Worm (Caenorhabditis elegans) whole organism, young adult: ENCODE data around the gene T05C12.1.

Source experiments
- C06A6.2 ChIP-seq: fragments of 200-800 bp; sonication (Bioruptor generic); conservative IDR thresholded peaks from 2 replicates; pipeline ENCODE4 v1.3.6; 2022; ENCODE audit warnings: missing genetic modification characterization, missing compliant biosample characterization
- C17E4.6 ChIP-seq: fragments of 200-800 bp; sonication (Bioruptor generic); IDR thresholded peaks from 2 replicates; pipeline ENCODE4 v1.3.6; 2022; ENCODE audit warnings: missing genetic modification reagents, missing genetic modification characterization, missing compliant biosample characterization
- D2030.7 ChIP-seq: fragments of 200-800 bp; sonication (Bioruptor generic); IDR thresholded peaks from 2 replicates; pipeline ENCODE4 v1.3.6; 2022; ENCODE audit warnings: missing genetic modification reagents, missing genetic modification characterization, missing compliant biosample characterization
- F10E7.11 ChIP-seq: sonication (generic microtip); optimal IDR thresholded peaks from 2 replicates; lab custom pipeline; 2017; ENCODE audit warnings: mild to moderate bottlenecking, missing genetic modification characterization, moderate library complexity, missing compliant biosample characterization
- F23B12.7 ChIP-seq: sonication (generic microtip); optimal IDR thresholded peaks from 2 replicates; lab custom pipeline; 2017; ENCODE audit warnings: missing genetic modification characterization, mild to moderate bottlenecking, missing compliant biosample characterization, antibody characterized with exemption, moderate library complexity; ENCODE audit not compliant: insufficient read depth
- F37B4.10 ChIP-seq: fragments of 200-800 bp; sonication (Bioruptor generic); IDR thresholded peaks from 2 replicates; pipeline ENCODE4 v1.3.6; 2022; ENCODE audit warnings: missing genetic modification characterization, missing compliant biosample characterization
- F52B5.7 ChIP-seq: sonication (generic microtip); optimal IDR thresholded peaks from 2 replicates; lab custom pipeline; 2016; ENCODE audit warnings: mild to moderate bottlenecking, missing genetic modification characterization, missing compliant biosample characterization
- K12H6.12 ChIP-seq: fragments of 200-800 bp; sonication (Bioruptor generic); optimal IDR thresholded peaks from 2 replicates; lab custom pipeline; 2018; ENCODE audit warnings: mild to moderate bottlenecking, missing genetic modification characterization, missing compliant biosample characterization
- Y53G8AR.9 ChIP-seq: fragments of 200-800 bp; sonication (Bioruptor generic); conservative IDR thresholded peaks from 2 replicates; pipeline ENCODE4 v1.3.6; 2022; ENCODE audit warnings: missing genetic modification reagents, missing genetic modification characterization, missing compliant biosample characterization
- akir-1 ChIP-seq: fragments of 200-800 bp; sonication (Bioruptor generic); optimal IDR thresholded peaks from 2 replicates; lab custom pipeline; 2018; ENCODE audit warnings: mild to moderate bottlenecking, missing genetic modification characterization, moderate library complexity, missing compliant biosample characterization
- atf-7 ChIP-seq: sonication (generic microtip); optimal IDR thresholded peaks from 2 replicates; lab custom pipeline; 2017; ENCODE audit warnings: mild to moderate bottlenecking, missing genetic modification characterization, missing compliant biosample characterization
- attf-3 ChIP-seq: fragments of 200-800 bp; sonication (Bioruptor generic); conservative IDR thresholded peaks from 2 replicates; pipeline ENCODE4 v1.3.6; 2022; ENCODE audit warnings: missing genetic modification reagents, missing genetic modification characterization, missing compliant biosample characterization
- bed-1 ChIP-seq: fragments of 200-800 bp; sonication (Bioruptor generic); IDR thresholded peaks from 2 replicates; pipeline ENCODE4 v1.3.6; 2022; ENCODE audit warnings: missing genetic modification reagents, missing genetic modification characterization, missing compliant biosample characterization
- bed-2 ChIP-seq: fragments of 200-800 bp; sonication (Bioruptor generic); IDR thresholded peaks from 2 replicates; pipeline ENCODE4 v1.3.6; 2022; ENCODE audit warnings: missing genetic modification reagents, missing genetic modification characterization, missing compliant biosample characterization
- ccch-3 ChIP-seq: fragments of 200-800 bp; sonication (Bioruptor generic); optimal IDR thresholded peaks from 2 replicates; lab custom pipeline; 2018; ENCODE audit warnings: mild to moderate bottlenecking, missing genetic modification characterization, missing compliant biosample characterization
- cebp-1 ChIP-seq, 2 experiments: fragments of 200-800 bp in 1 of 2; sonication (Bioruptor generic) in 1 of 2; sonication (generic microtip) in 1 of 2; IDR thresholded peaks in 1 of 2; optimal IDR thresholded peaks in 1 of 2; 2 replicates each; pipeline versions ENCODE4 v1.3.6 to Lab custom; 2017 to 2022; ENCODE audit warnings: missing compliant biosample characterization in 2 of 2, missing genetic modification characterization in 2 of 2, mild to moderate bottlenecking in 1 of 2, missing genetic modification reagents in 1 of 2, moderate library complexity in 1 of 2
- ceh-27 ChIP-seq: fragments of 200-800 bp; sonication (Bioruptor generic); optimal IDR thresholded peaks from 2 replicates; lab custom pipeline; 2018; ENCODE audit warnings: mild to moderate bottlenecking, missing genetic modification characterization, moderate library complexity, missing compliant biosample characterization
- ceh-40 ChIP-seq: fragments of 200-800 bp; sonication (Bioruptor generic); IDR thresholded peaks from 2 replicates; pipeline ENCODE4 v1.3.6; 2022; ENCODE audit warnings: missing genetic modification characterization, missing compliant biosample characterization
- chd-7 ChIP-seq: sonication (generic microtip); optimal IDR thresholded peaks from 2 replicates; lab custom pipeline; 2016; ENCODE audit warnings: mild to moderate bottlenecking, missing genetic modification characterization, moderate library complexity, missing compliant biosample characterization
- dox-1 ChIP-seq: fragments of 200-800 bp; sonication (Bioruptor generic); IDR thresholded peaks from 2 replicates; pipeline ENCODE4 v1.3.6; 2022; ENCODE audit warnings: missing genetic modification reagents, missing genetic modification characterization, missing compliant biosample characterization
- efl-1 ChIP-seq: fragments of 150-350 bp; optimal IDR thresholded peaks from 2 replicates; lab custom pipeline; 2014; ENCODE audit warnings: missing biosample characterization, missing genetic modification reagents, missing genetic modification characterization
- egl-44 ChIP-seq: fragments of 200-800 bp; sonication (Bioruptor generic); IDR thresholded peaks from 2 replicates; pipeline ENCODE4 v1.3.6; 2022; ENCODE audit warnings: missing genetic modification reagents, missing genetic modification characterization, missing compliant biosample characterization
- ekl-4 ChIP-seq: fragments of 200-800 bp; sonication (Bioruptor generic); IDR thresholded peaks from 2 replicates; pipeline ENCODE4 v1.3.6; 2022; ENCODE audit warnings: missing genetic modification reagents, missing genetic modification characterization, missing compliant biosample characterization
- fkh-3 ChIP-seq: sonication (generic microtip); optimal IDR thresholded peaks from 2 replicates; lab custom pipeline; 2016; ENCODE audit warnings: mild to moderate bottlenecking, missing genetic modification characterization, missing compliant biosample characterization
- hmg-1.2 ChIP-seq: fragments of 200-800 bp; sonication (Bioruptor generic); IDR thresholded peaks from 2 replicates; pipeline ENCODE4 v1.3.6; 2022; ENCODE audit warnings: missing genetic modification reagents, missing genetic modification characterization, missing compliant biosample characterization
- lin-35 ChIP-seq, 3 experiments: fragments of 150-350 bp in 2 of 3; sonication (generic microtip) in 1 of 3; optimal IDR thresholded peaks; 2 replicates each; lab custom pipeline; 2014 to 2018; ENCODE audit warnings: missing biosample characterization in 3 of 3, missing genetic modification characterization in 3 of 3, missing genetic modification reagents in 3 of 3
- lin-40 ChIP-seq: sonication (generic microtip); optimal IDR thresholded peaks from 2 replicates; lab custom pipeline; 2016; ENCODE audit warnings: missing genetic modification characterization, mild to moderate bottlenecking, missing compliant biosample characterization, missing genotype, missing genetic modification reagents
- nfya-1 ChIP-seq: sonication (generic microtip); optimal IDR thresholded peaks from 2 replicates; lab custom pipeline; 2017; ENCODE audit warnings: antibody characterized with exemption, missing compliant biosample characterization, missing genetic modification characterization, borderline replicate concordance; ENCODE audit not compliant: insufficient read depth
- nfyb-1 ChIP-seq: fragments of 200-800 bp; sonication (Bioruptor generic); IDR thresholded peaks from 2 replicates; pipeline ENCODE4 v1.3.6; 2022; ENCODE audit warnings: missing genetic modification reagents, missing genetic modification characterization, missing compliant biosample characterization
- nhr-27 ChIP-seq: fragments of 200-800 bp; sonication (Bioruptor generic); optimal IDR thresholded peaks from 2 replicates; lab custom pipeline; 2018; ENCODE audit warnings: mild to moderate bottlenecking, missing genetic modification characterization, moderate library complexity, missing compliant biosample characterization
- nhr-80 ChIP-seq: sonication (generic microtip); optimal IDR thresholded peaks from 2 replicates; lab custom pipeline; 2016; ENCODE audit warnings: missing genetic modification characterization, missing compliant biosample characterization
- rcor-1 ChIP-seq: fragments of 200-800 bp; sonication (Bioruptor generic); IDR thresholded peaks from 2 replicates; pipeline ENCODE4 v1.3.6; 2022; ENCODE audit warnings: missing genetic modification reagents, missing genetic modification characterization, missing compliant biosample characterization
- repo-1 ChIP-seq: sonication (generic microtip); optimal IDR thresholded peaks from 2 replicates; lab custom pipeline; 2017; ENCODE audit warnings: mild to moderate bottlenecking, missing genetic modification characterization, missing compliant biosample characterization
- zfh-2 ChIP-seq: fragments of 200-800 bp; sonication (Bioruptor generic); conservative IDR thresholded peaks from 2 replicates; pipeline ENCODE4 v1.3.6; 2022; ENCODE audit warnings: missing genetic modification reagents, missing genetic modification characterization, missing compliant biosample characterization
- ztf-18 ChIP-seq: sonication (generic microtip); optimal IDR thresholded peaks from 2 replicates; lab custom pipeline; 2016; ENCODE audit warnings: missing genotype, mild to moderate bottlenecking, missing genetic modification characterization, missing compliant biosample characterization
- ztf-22 ChIP-seq: fragments of 200-800 bp; sonication (Bioruptor generic); optimal IDR thresholded peaks from 2 replicates; lab custom pipeline; 2018; ENCODE audit warnings: mild to moderate bottlenecking, missing genetic modification characterization, moderate library complexity, missing compliant biosample characterization

T05C12.1 gene

DNA sequence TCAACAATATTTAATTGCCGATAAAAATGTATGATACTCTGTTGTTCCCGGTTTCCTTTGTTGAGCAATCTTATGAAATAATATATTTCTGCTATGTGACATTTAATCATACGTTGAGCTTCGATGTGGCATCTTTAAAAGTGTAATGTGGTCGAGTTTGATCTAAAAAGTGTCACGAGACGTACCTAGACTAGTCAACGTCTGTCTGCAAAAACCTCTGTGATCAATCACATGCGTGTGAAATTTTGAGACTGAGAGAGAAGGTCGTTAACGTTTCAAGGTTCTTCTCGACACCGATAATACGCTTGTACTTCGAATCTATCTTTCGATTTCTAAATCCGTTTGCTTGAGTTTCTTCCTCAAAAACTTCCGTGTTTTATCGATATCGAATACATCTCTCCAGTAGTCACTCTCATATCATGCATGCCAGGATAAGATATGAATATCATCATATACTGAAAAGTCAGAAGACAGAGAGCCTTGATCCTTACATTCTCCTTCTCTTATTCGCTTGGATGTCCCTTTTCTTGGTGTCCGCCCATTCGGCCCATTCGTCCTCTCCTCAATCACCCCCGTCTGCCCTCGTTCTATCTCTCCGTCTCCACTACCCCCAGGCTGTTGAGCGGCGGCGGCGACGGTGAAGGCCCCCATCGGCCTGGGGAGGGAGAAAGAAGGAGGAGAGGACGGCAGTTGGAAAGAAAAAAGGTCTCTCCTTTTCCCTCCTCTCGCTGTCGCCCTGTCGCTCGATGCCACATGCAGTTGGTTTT, 45.0 kb upstream of the T05C12.1 start (continued):
- TF ChIP-seq atf-7 (tag; lab: Kevin White, UChicago), result no peak
- TF ChIP-seq D2030.7 (GFP tag; lab: Robert Waterston, UW), result no peak
- no peak for TF ChIP-seq lin-40 (tag; lab: Kevin White, UChicago)
- TF ChIP-seq ccch-3, result no peak
- 0 out of 2 replicates have a peak, but pooled peaks have one; percentile 12 for TF ChIP-seq rcor-1 (GFP tag; lab: Robert Waterston, UW)
- peak; percentile 65 for TF ChIP-seq dox-1 (GFP tag; lab: Robert Waterston, UW)

DNA sequence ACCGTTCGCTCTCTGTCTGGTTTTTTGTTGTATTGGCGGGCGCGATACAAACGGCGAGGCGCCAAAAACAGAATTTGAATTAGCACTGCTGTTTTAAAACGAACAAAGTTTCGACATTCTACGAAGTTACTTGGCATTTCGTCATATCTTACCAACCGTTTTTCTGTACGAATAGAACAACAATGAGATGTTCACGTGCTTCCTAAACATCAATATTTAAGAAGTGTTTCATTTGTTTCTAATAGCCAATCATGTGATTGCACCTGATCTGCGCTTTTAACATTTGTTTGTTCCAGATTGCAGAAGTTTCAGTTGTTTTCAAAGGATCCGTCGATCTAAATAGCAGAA, 44.5 kb upstream of the T05C12.1 start:
- TF ChIP-seq F10E7.11 (tag; lab: Kevin White, UChicago), result no peak
- peak; percentile 13 for TF ChIP-seq efl-1 (GFP tag; lab: Kevin White, UChicago)
- TF ChIP-seq akir-1, result no peak
- TF ChIP-seq C17E4.6 (GFP tag; lab: Robert Waterston, UW), result no peak
- no peak for TF ChIP-seq F23B12.7 (tag; lab: Kevin White, UChicago)
- TF ChIP-seq Y53G8AR.9 (GFP tag; lab: Robert Waterston, UW), result no peak
- 0 out of 2 replicates have a peak, but pooled peaks have one; percentile 5 for TF ChIP-seq zfh-2 (GFP tag; lab: Robert Waterston, UW)
- 0 out of 2 replicates have a peak, but pooled peaks have one; percentile 29 for TF ChIP-seq cebp-1 (GFP tag; IDR thresholded peaks at IDR 0.05; lab: Robert Waterston, UW)
- TF ChIP-seq cebp-1 (tag; optimal IDR thresholded peaks at IDR 0.05; lab: Kevin White, UChicago), result peak; percentile 85
- no peak for TF ChIP-seq nfya-1

DNA sequence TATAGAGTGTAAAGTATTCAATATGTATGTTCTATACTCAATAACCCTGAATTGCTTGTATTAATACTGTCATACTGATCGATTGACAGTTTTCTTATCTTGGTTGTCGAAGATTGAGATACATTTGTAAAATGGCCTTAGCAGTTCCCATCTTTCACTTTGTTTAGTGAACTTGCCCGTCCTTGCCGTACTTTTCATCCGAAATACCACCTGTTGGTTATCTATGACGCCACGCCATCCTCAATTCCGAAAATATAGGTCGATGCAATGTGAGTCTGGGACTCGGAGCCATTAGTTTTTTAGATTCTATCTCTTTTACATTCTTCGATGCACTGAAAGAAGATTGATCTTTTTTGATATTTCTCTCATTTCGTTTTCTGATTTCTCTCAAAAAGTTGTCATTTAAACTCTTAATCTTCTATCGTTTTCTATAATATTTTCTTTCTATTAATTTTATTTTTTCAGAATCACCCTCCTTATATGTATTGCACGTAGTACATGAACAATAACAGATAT, 43.9 kb upstream of the T05C12.1 start, which contains the start of gene ulp-4:
TSS of gene ulp-4 (plus strand) at position 466 of the 516 bp plus-strand sequence.
- TF ChIP-seq ceh-40 (GFP tag; lab: Robert Waterston, UW) (no peak), F37B4.10 (GFP tag; lab: Robert Waterston, UW) (no peak), nhr-80 (tag; lab: Kevin White, UChicago) (peak; percentile 66)

DNA sequence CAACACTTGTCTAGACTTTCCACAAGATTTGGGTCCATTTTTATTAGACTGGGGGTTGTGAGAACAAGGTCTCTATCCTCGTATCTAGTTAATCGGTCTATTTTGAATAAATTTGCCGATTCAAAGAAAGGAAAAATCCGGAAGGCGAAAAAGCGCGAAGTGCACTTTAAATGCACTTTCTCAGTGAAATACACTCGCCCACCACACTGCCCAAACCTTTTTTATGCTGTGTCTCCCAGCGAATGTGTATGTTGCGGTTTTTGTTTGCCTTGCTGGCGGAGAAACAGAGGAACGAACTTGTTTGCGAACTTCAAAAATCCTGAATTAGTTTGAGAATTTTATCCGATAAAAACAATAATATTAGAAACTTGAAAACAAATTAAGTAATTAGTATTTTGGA, 42.7 kb upstream of the T05C12.1 start:
- TF ChIP-seq F52B5.7 (no peak), dox-1 (GFP tag; lab: Robert Waterston, UW) (0 out of 2 replicates have a peak, but pooled peaks have one; percentile 11), hmg-1.2 (GFP tag; lab: Robert Waterston, UW) (0 out of 2 replicates have a peak, but pooled peaks have one; percentile 5), ceh-27 (GFP tag; lab: Kevin White, UChicago) (no peak), bed-2 (GFP tag; lab: Robert Waterston, UW) (no peak), cebp-1 (GFP tag; IDR thresholded peaks at IDR 0.05; lab: Robert Waterston, UW) (no peak), cebp-1 (tag; optimal IDR thresholded peaks at IDR 0.05; lab: Kevin White, UChicago) (peak; percentile 28)

DNA sequence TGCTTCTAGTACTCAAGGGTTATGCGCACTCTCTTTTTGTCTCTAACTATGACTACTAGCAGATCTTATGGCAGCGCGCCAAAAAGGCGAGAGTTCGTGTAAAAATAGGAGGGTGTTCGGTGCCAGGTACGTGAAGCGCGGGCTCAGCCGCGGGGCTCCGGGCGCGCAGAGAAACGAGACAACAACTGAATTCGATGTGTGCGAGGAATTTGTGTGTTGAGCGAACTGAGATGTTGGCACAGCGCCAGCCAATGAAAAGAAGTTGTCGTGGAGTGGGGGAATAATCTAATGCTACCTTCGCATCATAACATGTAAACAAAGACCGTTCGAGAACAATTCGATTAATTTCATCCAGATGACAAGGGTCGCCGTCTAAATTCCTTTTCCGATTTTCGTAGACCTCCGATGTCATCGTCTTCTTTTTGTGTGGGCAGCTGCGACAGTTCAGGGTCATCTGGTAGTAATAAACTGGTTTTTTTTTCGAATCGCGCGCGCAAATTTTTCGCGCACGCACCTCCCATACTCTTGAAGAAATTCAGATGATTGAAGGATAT, 42.0 kb upstream of the T05C12.1 start:
- peak in 1 of 3 experiments; percentile 29 for TF ChIP-seq lin-35 (GFP tag; optimal IDR thresholded peaks at IDR 0.05; lab: Kevin White, UChicago)
- TF ChIP-seq nhr-27 (tag; lab: Kevin White, UChicago), result peak; percentile 20
- no peak for TF ChIP-seq cebp-1 (GFP tag; IDR thresholded peaks at IDR 0.05; lab: Robert Waterston, UW)
- peak; percentile 51 for TF ChIP-seq cebp-1 (tag; optimal IDR thresholded peaks at IDR 0.05; lab: Kevin White, UChicago)
- 0 out of 2 replicates have a peak, but pooled peaks have one; percentile 20 for TF ChIP-seq egl-44
- 0 out of 2 replicates have a peak, but pooled peaks have one; percentile 18 for TF ChIP-seq Y53G8AR.9 (GFP tag; lab: Robert Waterston, UW)
- peak; percentile 54; the same call in 1 of the 2 replicates for TF ChIP-seq hmg-1.2 (GFP tag; lab: Robert Waterston, UW)
- TF ChIP-seq K12H6.12 (tag; lab: Kevin White, UChicago), result peak; percentile 72
- TF ChIP-seq ztf-22 (GFP tag; lab: Kevin White, UChicago), result peak; percentile 44
- no peak for TF ChIP-seq ekl-4
- 0 out of 2 replicates have a peak, but pooled peaks have one; percentile 63 for TF ChIP-seq nfyb-1 (GFP tag; lab: Robert Waterston, UW)
- no peak for TF ChIP-seq C06A6.2
- peak; percentile 54; the same call in 1 of the 2 replicates for TF ChIP-seq attf-3 (GFP tag; lab: Robert Waterston, UW)
- no peak for TF ChIP-seq bed-1
- peak; percentile 80 for TF ChIP-seq zfh-2 (GFP tag; lab: Robert Waterston, UW)
- no peak for TF ChIP-seq ztf-18 (tag; lab: Kevin White, UChicago)
- peak; percentile 28 for TF ChIP-seq ceh-27 (GFP tag; lab: Kevin White, UChicago)
- peak; percentile 18 for TF ChIP-seq repo-1 (tag; lab: Kevin White, UChicago)
- TF ChIP-seq F52B5.7, result peak; percentile 39
- no peak for TF ChIP-seq fkh-3 (tag; lab: Kevin White, UChicago)
- peak; percentile 54 for TF ChIP-seq chd-7 (tag; lab: Kevin White, UChicago)
